Worm (Caenorhabditis elegans): ENCODE data around the gene K08E5.6.

DNA sequence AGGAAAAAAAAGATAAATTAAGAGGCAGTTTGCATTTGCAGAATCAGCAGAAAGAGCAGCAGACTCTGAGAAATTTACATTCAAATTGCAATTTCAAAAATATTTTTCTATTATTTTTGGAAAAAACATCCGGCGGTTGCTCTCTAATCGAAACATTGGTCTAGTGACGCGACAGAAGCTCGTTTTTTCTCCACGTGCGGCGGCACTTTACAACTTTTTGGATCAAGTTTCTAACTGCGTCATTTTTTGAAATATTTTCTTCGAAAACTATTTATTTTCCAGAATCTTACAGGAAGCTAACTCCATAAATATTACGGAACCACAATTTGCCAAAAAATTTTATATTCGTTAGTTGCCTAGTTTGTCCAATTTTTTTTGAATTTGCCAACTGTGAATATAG is 9.1 kb downstream of the K08E5.6 start:
- TF ChIP-seq B0035.1 (tag; optimal IDR thresholded peaks at IDR 0.05): no peak
- no peak for TF ChIP-seq ama-1 (optimal IDR thresholded peaks at IDR 0.05)
- TF ChIP-seq ama-1 (GFP tag; optimal IDR thresholded peaks at IDR 0.05): no peak
- TF ChIP-seq madf-6 (GFP tag; IDR thresholded peaks at IDR 0.05): no peak
